Worm (Caenorhabditis elegans): Measurements from ENCODE around the gene C07A9.12.

DNA sequence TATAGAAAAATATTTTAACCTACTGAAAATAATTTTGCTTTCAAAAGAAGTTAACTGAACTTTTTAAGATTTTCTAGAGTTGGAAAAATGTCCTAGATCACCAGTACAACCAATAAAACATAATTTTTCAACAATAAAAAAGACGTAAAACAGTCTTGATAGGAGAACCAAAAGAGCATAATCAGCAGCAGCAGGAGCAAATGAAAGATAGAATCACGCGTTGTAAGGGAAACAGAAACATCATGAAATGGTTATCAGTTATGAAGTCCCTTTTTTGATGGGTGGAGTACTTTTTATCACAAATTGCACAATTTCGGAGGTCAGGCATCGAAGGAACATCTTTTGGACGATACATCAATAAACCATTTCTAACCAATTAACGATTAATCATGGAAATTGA is 5.3 kb downstream of the C07A9.12 start:
- TF ChIP-seq mdl-1 (tag; optimal IDR thresholded peaks at IDR 0.05) = no peak
- no peak for TF ChIP-seq elt-3 (tag; optimal IDR thresholded peaks at IDR 0.05)
- no peak for TF ChIP-seq nhr-237 (tag; optimal IDR thresholded peaks at IDR 0.05)
- no peak for TF ChIP-seq unc-62 (GFP tag; optimal IDR thresholded peaks at IDR 0.05)
- no peak for TF ChIP-seq fos-1 (tag; optimal IDR thresholded peaks at IDR 0.05)
- no peak for TF ChIP-seq ama-1 (optimal IDR thresholded peaks at IDR 0.05)
- no peak for TF ChIP-seq egl-27 (tag; optimal IDR thresholded peaks at IDR 0.05)
- TF ChIP-seq zag-1 (tag; optimal IDR thresholded peaks at IDR 0.05) = no peak

Data from whole organism, L3 larva.